Worm (Caenorhabditis elegans) whole organism, young adult: ENCODE measurements around the gene hpo-25.

ENCODE experiments used
- C06A6.2 ChIP-seq: fragments of 200-800 bp; sonication (Bioruptor generic); conservative IDR thresholded peaks from 2 replicates; pipeline ENCODE4 v1.3.6; 2022; ENCODE audit warnings: missing genetic modification characterization, missing compliant biosample characterization
- C17E4.6 ChIP-seq: fragments of 200-800 bp; sonication (Bioruptor generic); IDR thresholded peaks from 2 replicates; pipeline ENCODE4 v1.3.6; 2022; ENCODE audit warnings: missing genetic modification reagents, missing genetic modification characterization, missing compliant biosample characterization
- F23B12.7 ChIP-seq: sonication (generic microtip); optimal IDR thresholded peaks from 2 replicates; lab custom pipeline; 2017; ENCODE audit warnings: missing genetic modification characterization, mild to moderate bottlenecking, missing compliant biosample characterization, antibody characterized with exemption, moderate library complexity; ENCODE audit not compliant: insufficient read depth
- F55B11.4 ChIP-seq: sonication (generic microtip); optimal IDR thresholded peaks from 2 replicates; lab custom pipeline; 2016; ENCODE audit warnings: missing compliant biosample characterization, missing genetic modification characterization, borderline replicate concordance; ENCODE audit not compliant: insufficient read depth
- F57C9.4 ChIP-seq: sonication (generic microtip); optimal IDR thresholded peaks from 2 replicates; lab custom pipeline; 2017; ENCODE audit warnings: mild to moderate bottlenecking, missing genetic modification characterization, missing compliant biosample characterization
- K11D2.4 ChIP-seq: fragments of 200-800 bp; sonication (Bioruptor generic); IDR thresholded peaks from 2 replicates; pipeline ENCODE4 v1.3.6; 2022; ENCODE audit warnings: missing genetic modification reagents, missing genetic modification characterization, missing compliant biosample characterization
- K12H6.12 ChIP-seq: fragments of 200-800 bp; sonication (Bioruptor generic); optimal IDR thresholded peaks from 2 replicates; lab custom pipeline; 2018; ENCODE audit warnings: mild to moderate bottlenecking, missing genetic modification characterization, missing compliant biosample characterization
- Y53F4B.3 ChIP-seq: fragments of 200-800 bp; sonication (Bioruptor generic); IDR thresholded peaks from 2 replicates; pipeline ENCODE4 v1.3.6; 2022; ENCODE audit warnings: missing genetic modification reagents, missing genetic modification characterization, missing compliant biosample characterization
- Y53G8AR.9 ChIP-seq: fragments of 200-800 bp; sonication (Bioruptor generic); conservative IDR thresholded peaks from 2 replicates; pipeline ENCODE4 v1.3.6; 2022; ENCODE audit warnings: missing genetic modification reagents, missing genetic modification characterization, missing compliant biosample characterization
- Y95B8A.8 ChIP-seq: fragments of 200-800 bp; sonication (Bioruptor generic); IDR thresholded peaks from 2 replicates; pipeline ENCODE4 v1.3.6; 2022; ENCODE audit warnings: missing genetic modification reagents, missing genetic modification characterization, missing compliant biosample characterization
- ama-1 ChIP-seq, 3 experiments: fragments of 150-350 bp in 1 of 3; sonication (generic microtip) in 2 of 3; optimal IDR thresholded peaks; 2 replicates each; lab custom pipeline; 2014 to 2018; ENCODE audit warnings: missing biosample characterization in 2 of 3, missing genetic modification characterization in 2 of 3, missing genetic modification reagents in 2 of 3
- attf-5 ChIP-seq: fragments of 200-800 bp; sonication (Bioruptor generic); optimal IDR thresholded peaks from 2 replicates; lab custom pipeline; 2018; ENCODE audit warnings: mild to moderate bottlenecking, missing genetic modification characterization, missing compliant biosample characterization
- attf-6 ChIP-seq: fragments of 200-800 bp; sonication (Bioruptor generic); IDR thresholded peaks from 2 replicates; pipeline ENCODE4 v1.3.6; 2022; ENCODE audit warnings: missing genetic modification reagents, missing genetic modification characterization, missing compliant biosample characterization
- ccch-3 ChIP-seq: fragments of 200-800 bp; sonication (Bioruptor generic); optimal IDR thresholded peaks from 2 replicates; lab custom pipeline; 2018; ENCODE audit warnings: mild to moderate bottlenecking, missing genetic modification characterization, missing compliant biosample characterization
- cebp-2 ChIP-seq: fragments of 200-800 bp; sonication (Bioruptor generic); IDR thresholded peaks from 2 replicates; pipeline ENCODE4 v1.3.6; 2022; ENCODE audit warnings: missing genetic modification characterization, missing compliant biosample characterization
- ceh-27 ChIP-seq: fragments of 200-800 bp; sonication (Bioruptor generic); optimal IDR thresholded peaks from 2 replicates; lab custom pipeline; 2018; ENCODE audit warnings: mild to moderate bottlenecking, missing genetic modification characterization, moderate library complexity, missing compliant biosample characterization
- dpff-1 ChIP-seq: sonication (generic microtip); optimal IDR thresholded peaks from 2 replicates; lab custom pipeline; 2017; ENCODE audit warnings: mild to moderate bottlenecking, missing genetic modification characterization, missing compliant biosample characterization
- dpl-1 ChIP-seq: fragments of 150-350 bp; optimal IDR thresholded peaks from 2 replicates; lab custom pipeline; 2014; ENCODE audit warnings: missing biosample characterization, missing genetic modification reagents, missing genetic modification characterization
- ets-4 ChIP-seq: fragments of 200-800 bp; sonication (Bioruptor generic); optimal IDR thresholded peaks from 2 replicates; lab custom pipeline; 2018; ENCODE audit warnings: mild to moderate bottlenecking, missing genetic modification characterization, missing compliant biosample characterization
- him-1 ChIP-seq: sonication (generic microtip); optimal IDR thresholded peaks from 2 replicates; lab custom pipeline; 2016; ENCODE audit warnings: missing genotype, missing genetic modification reagents, missing genetic modification characterization, missing compliant biosample characterization
- hlh-12 ChIP-seq: sonication (generic microtip); optimal IDR thresholded peaks from 2 replicates; lab custom pipeline; 2016; ENCODE audit warnings: missing genetic modification characterization, missing compliant biosample characterization
- hrde-1 ChIP-seq: sonication (generic microtip); optimal IDR thresholded peaks from 2 replicates; lab custom pipeline; 2016; ENCODE audit warnings: missing genetic modification characterization, mild to moderate bottlenecking, missing compliant biosample characterization, moderate library complexity, missing genotype, missing genetic modification reagents, borderline replicate concordance
- lin-35 ChIP-seq, 3 experiments: fragments of 150-350 bp in 2 of 3; sonication (generic microtip) in 1 of 3; optimal IDR thresholded peaks; 2 replicates each; lab custom pipeline; 2014 to 2018; ENCODE audit warnings: missing biosample characterization in 3 of 3, missing genetic modification characterization in 3 of 3, missing genetic modification reagents in 3 of 3
- lin-54 ChIP-seq: fragments of 200-800 bp; sonication (Bioruptor generic); optimal IDR thresholded peaks from 2 replicates; lab custom pipeline; 2018; ENCODE audit warnings: mild to moderate bottlenecking, missing genetic modification characterization, missing compliant biosample characterization
- lsl-1 ChIP-seq: fragments of 200-800 bp; sonication (Bioruptor generic); optimal IDR thresholded peaks from 2 replicates; lab custom pipeline; 2018; ENCODE audit warnings: mild to moderate bottlenecking, missing genetic modification characterization, moderate library complexity, missing compliant biosample characterization
- madf-8 ChIP-seq: fragments of 200-800 bp; sonication (Bioruptor generic); conservative IDR thresholded peaks from 2 replicates; pipeline ENCODE4 v1.3.6; 2022; ENCODE audit warnings: missing genetic modification reagents, missing genetic modification characterization, missing compliant biosample characterization
- mcd-1 ChIP-seq: fragments of 200-800 bp; sonication (Bioruptor generic); IDR thresholded peaks from 2 replicates; pipeline ENCODE4 v1.3.6; 2022; ENCODE audit warnings: missing genetic modification reagents, missing genetic modification characterization, missing compliant biosample characterization
- mes-4 ChIP-seq: sonication (generic microtip); optimal IDR thresholded peaks from 2 replicates; lab custom pipeline; 2016; ENCODE audit warnings: missing genotype, missing genetic modification characterization, missing compliant biosample characterization
- nhr-120 ChIP-seq: fragments of 200-800 bp; sonication (Bioruptor generic); IDR thresholded peaks from 2 replicates; pipeline ENCODE4 v1.3.6; 2022; ENCODE audit warnings: missing genetic modification characterization, missing compliant biosample characterization
- nhr-27 ChIP-seq: fragments of 200-800 bp; sonication (Bioruptor generic); optimal IDR thresholded peaks from 2 replicates; lab custom pipeline; 2018; ENCODE audit warnings: mild to moderate bottlenecking, missing genetic modification characterization, moderate library complexity, missing compliant biosample characterization
- pha-4 ChIP-seq: fragments of 150-350 bp; sonication (generic microtip); optimal IDR thresholded peaks from 2 replicates; lab custom pipeline; 2014; ENCODE audit warnings: missing biosample characterization, missing genetic modification reagents, missing genetic modification characterization
- rec-8 ChIP-seq, 2 experiments: sonication (generic microtip); optimal IDR thresholded peaks; 2 replicates each; lab custom pipeline; 2016; ENCODE audit warnings: mild to moderate bottlenecking in 2 of 2, missing genetic modification characterization in 2 of 2, missing genetic modification reagents in 2 of 2, missing genotype in 2 of 2, missing biosample characterization in 1 of 2, missing compliant biosample characterization in 1 of 2, moderate library complexity in 1 of 2
- snpc-3.4 ChIP-seq: sonication (generic microtip); optimal IDR thresholded peaks from 2 replicates; lab custom pipeline; 2017; ENCODE audit warnings: missing genetic modification characterization, mild to moderate bottlenecking, missing compliant biosample characterization, antibody characterized with exemption, moderate library complexity, missing genotype, missing genetic modification reagents
- sptf-2 ChIP-seq: fragments of 200-800 bp; sonication (Bioruptor generic); optimal IDR thresholded peaks from 2 replicates; lab custom pipeline; 2018; ENCODE audit warnings: mild to moderate bottlenecking, missing genetic modification characterization, missing compliant biosample characterization
- tlf-1 ChIP-seq: fragments of 200-800 bp; sonication (Bioruptor generic); optimal IDR thresholded peaks from 2 replicates; lab custom pipeline; 2018; ENCODE audit warnings: mild to moderate bottlenecking, missing genetic modification characterization, missing compliant biosample characterization
- unc-130 ChIP-seq: sonication (generic microtip); optimal IDR thresholded peaks from 2 replicates; lab custom pipeline; 2016; ENCODE audit warnings: missing genetic modification reagents, missing genetic modification characterization, missing compliant biosample characterization
- xnd-1 ChIP-seq: sonication (generic microtip); optimal IDR thresholded peaks from 2 replicates; lab custom pipeline; 2016; ENCODE audit warnings: missing genotype, missing genetic modification reagents, missing genetic modification characterization, missing compliant biosample characterization
- zfh-2 ChIP-seq: fragments of 200-800 bp; sonication (Bioruptor generic); conservative IDR thresholded peaks from 2 replicates; pipeline ENCODE4 v1.3.6; 2022; ENCODE audit warnings: missing genetic modification reagents, missing genetic modification characterization, missing compliant biosample characterization
- zim-3 ChIP-seq: sonication (generic microtip); optimal IDR thresholded peaks from 2 replicates; lab custom pipeline; 2017; ENCODE audit warnings: mild to moderate bottlenecking, missing genetic modification characterization, moderate library complexity, missing compliant biosample characterization

hpo-25 gene

ce11 chrII:2354476-2354875, 14.6 kb upstream of the hpo-25 start, which contains the start of gene F43C11.2:
Gene F43C11.2, plus strand, starts transcription at chrII:2354776.
- TF ChIP-seq F23B12.7 (tag; lab: Kevin White, UChicago) (no peak), K12H6.12 (tag; lab: Kevin White, UChicago) (no peak), Y95B8A.8 (no peak), attf-6 (GFP tag; lab: Robert Waterston, UW) (no peak), F57C9.4 (tag; lab: Kevin White, UChicago) (no peak), Y53G8AR.9 (no peak), lsl-1 (no peak), pha-4 (tag; lab: Kevin White, UChicago) (no peak)

DNA sequence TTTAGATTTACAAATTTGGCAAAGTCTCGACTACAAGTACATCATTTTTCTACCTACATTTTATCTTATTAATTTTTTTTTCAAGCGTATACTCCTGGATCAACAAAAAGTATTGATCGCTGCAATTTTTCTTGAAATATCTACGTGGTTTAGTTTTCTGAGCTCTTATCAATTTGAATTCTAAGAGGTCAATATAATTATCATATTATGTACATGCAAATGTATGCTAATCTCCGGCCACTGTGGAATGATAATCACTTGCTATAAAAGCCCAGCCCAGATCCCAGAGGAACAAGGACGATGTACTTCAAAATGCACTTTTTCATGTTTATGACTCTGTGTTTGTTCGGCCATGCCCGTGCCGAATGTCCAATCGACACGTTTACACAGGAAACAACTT, 12.3 kb upstream of the hpo-25 start, which contains the start of gene F43C11.1:
TSS of gene F43C11.1 (plus strand) at position 301 of the 400 bp plus-strand sequence.
- no peak for TF ChIP-seq rec-8 (tag; optimal IDR thresholded peaks at IDR 0.05; lab: Kevin White, UChicago)
- no peak for TF ChIP-seq lin-35 (GFP tag; optimal IDR thresholded peaks at IDR 0.05; lab: Kevin White, UChicago)
- TF ChIP-seq unc-130 (GFP tag; lab: Kevin White, UChicago): no peak
- TF ChIP-seq ccch-3 (GFP tag; lab: Kevin White, UChicago): no peak
- TF ChIP-seq xnd-1 (tag; lab: Kevin White, UChicago): no peak
- TF ChIP-seq zfh-2 (GFP tag; lab: Robert Waterston, UW): no peak
- TF ChIP-seq, all 124 proteins: peak for 0

ce11 chrII:2359965-2360364, 9.1 kb upstream of the hpo-25 start, which contains the start of gene F43C11.16:
Gene F43C11.16, minus strand, starts transcription at chrII:2360065.
- TF ChIP-seq snpc-3.4 (no peak), attf-5 (GFP tag; lab: Kevin White, UChicago) (no peak), mes-4 (tag; lab: Kevin White, UChicago) (no peak), lin-54 (no peak), nhr-120 (GFP tag; lab: Robert Waterston, UW) (no peak), K11D2.4 (GFP tag; lab: Robert Waterston, UW) (no peak)
- TF ChIP-seq, all 124 proteins: peak for 0

DNA sequence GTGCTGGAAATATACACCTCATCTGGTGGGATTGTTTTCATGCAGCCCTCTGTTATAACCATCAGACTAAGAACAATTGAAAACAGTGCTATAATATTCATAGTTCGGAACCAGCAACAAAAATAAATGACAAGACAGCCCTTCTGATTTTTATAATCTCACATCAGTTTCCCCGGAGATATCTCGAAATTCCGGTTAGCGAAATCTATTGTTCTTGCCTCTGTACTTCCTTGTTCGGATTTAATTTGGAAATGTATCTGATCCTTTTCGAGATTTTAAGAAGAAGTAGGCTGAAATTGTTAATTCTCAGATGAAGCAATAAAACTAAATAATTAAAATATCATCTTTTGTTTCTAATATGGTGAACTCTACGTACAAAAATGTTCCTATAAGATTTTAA, 5.4 kb upstream of the hpo-25 start, which contains the start of gene F43C11.11:
TSS of gene F43C11.11 (minus strand) at position 101 of the 400 bp plus-strand sequence.
- TF ChIP-seq mcd-1 (GFP tag; lab: Robert Waterston, UW) (no peak), zim-3 (tag; lab: Kevin White, UChicago) (no peak), madf-8 (no peak), nhr-120 (GFP tag; lab: Robert Waterston, UW) (no peak)

DNA sequence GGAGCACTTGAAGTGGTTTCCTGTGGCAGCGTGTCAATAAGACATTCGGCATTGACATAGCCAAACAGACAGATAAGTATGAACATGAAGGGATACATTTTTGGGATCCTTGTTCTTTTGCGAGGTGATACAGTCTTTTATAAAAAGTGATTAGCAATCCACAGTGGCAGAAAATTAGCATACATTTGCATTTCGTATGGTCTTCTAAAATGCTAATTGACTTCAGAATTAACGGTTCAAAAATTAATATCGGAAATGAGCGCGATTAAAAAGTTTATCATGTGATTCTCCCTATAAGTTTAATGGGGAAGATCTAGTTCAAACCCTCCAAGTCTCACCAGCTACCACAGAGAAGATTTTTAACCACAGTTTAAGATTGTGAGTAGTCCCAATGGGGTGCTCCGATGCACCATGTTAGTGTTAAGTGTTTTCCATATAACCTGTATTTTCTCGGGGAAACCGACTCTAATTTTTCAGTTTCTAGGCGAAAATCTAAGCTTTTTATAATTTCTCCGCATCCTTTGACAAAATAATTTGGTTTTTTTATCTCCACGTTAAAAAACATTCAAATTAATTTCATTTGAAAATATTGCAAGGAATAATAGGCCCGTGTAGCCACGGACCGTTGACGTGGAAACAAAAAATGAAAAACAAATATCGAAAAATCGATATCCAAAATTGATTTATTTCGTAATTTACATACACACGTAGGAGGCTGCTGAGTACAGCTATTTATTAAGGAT, 2.3 kb upstream of the hpo-25 start, which contains the start of the genes F43C11.12 and F16G10.5:
TSS of gene F43C11.12 (minus strand) at position 101 of the 743 bp plus-strand sequence.
TSS of gene F16G10.5 (plus strand) at position 693 of the 743 bp plus-strand sequence.
- TF ChIP-seq cebp-2 (GFP tag; lab: Robert Waterston, UW) (no peak), C06A6.2 (GFP tag; lab: Robert Waterston, UW) (no peak), tlf-1 (GFP tag; lab: Kevin White, UChicago) (no peak), Y53F4B.3 (GFP tag; lab: Robert Waterston, UW) (no peak), sptf-2 (GFP tag; lab: Kevin White, UChicago) (no peak), C17E4.6 (GFP tag; lab: Robert Waterston, UW) (no peak), rec-8 (tag; optimal IDR thresholded peaks at IDR 0.05; lab: Kevin White, UChicago) (no peak), ama-1 (optimal IDR thresholded peaks at IDR 0.05; lab: Kevin White, UChicago) (no peak), ama-1 (GFP tag; optimal IDR thresholded peaks at IDR 0.05; lab: Kevin White, UChicago) (no peak), F55B11.4 (tag; lab: Kevin White, UChicago) (no peak), ets-4 (GFP tag; lab: Kevin White, UChicago) (no peak), nhr-27 (tag; lab: Kevin White, UChicago) (no peak), snpc-3.4 (no peak), hrde-1 (tag; lab: Kevin White, UChicago) (no peak), dpff-1 (tag; lab: Kevin White, UChicago) (no peak), ceh-27 (GFP tag; lab: Kevin White, UChicago) (no peak), mcd-1 (GFP tag; lab: Robert Waterston, UW) (no peak), him-1 (tag; lab: Kevin White, UChicago) (no peak), hlh-12 (no peak), dpl-1 (no peak)
